Worm (Caenorhabditis elegans): ENCODE data around the gene K02E11.4.

DNA sequence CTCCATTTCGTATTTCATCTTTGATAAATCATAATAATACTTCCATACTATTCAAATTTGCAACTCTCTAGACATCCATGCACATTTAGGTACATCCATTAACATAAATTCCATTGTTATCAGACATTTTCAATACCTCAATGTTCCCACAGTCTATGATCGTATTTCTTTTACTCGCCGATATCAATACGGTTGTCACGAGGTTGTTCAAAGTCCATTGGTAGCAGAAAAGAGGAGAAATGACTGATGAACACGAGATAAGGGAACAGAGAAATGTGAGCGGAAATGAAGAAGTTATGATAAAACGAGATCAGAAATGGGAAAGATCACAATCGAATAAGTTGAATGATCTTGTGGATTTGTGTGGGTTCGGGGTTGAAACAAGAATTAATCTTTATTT is 35.1 kb downstream of the K02E11.4 start:
- TF ChIP-seq him-1 (tag; optimal IDR thresholded peaks at IDR 0.05) = no peak
- no peak for TF ChIP-seq dao-5 (tag; optimal IDR thresholded peaks at IDR 0.05)

Data from whole organism, L4/young adult.